Worm (Caenorhabditis elegans) whole organism, L3 larva: ENCODE measurements around the gene C25E10.8.

ENCODE experiments used
- R02D3.7 ChIP-seq: fragments of 150-350 bp; optimal IDR thresholded peaks from 2 replicates; lab custom pipeline; 2014; ENCODE audit warnings: missing biosample characterization, missing genetic modification characterization
- ZK546.5 ChIP-seq: sonication (generic microtip); optimal IDR thresholded peaks from 2 replicates; lab custom pipeline; 2017; ENCODE audit warnings: missing biosample characterization, missing genetic modification characterization
- aly-2 ChIP-seq: fragments of 150-350 bp; optimal IDR thresholded peaks from 2 replicates; lab custom pipeline; 2014; ENCODE audit warnings: missing biosample characterization, missing genetic modification characterization
- ceh-16 ChIP-seq: sonication (generic microtip); optimal IDR thresholded peaks from 2 replicates; lab custom pipeline; 2017; ENCODE audit warnings: missing biosample characterization, missing genetic modification characterization
- ceh-28 ChIP-seq: fragments of 150-350 bp; optimal IDR thresholded peaks from 2 replicates; lab custom pipeline; 2014; ENCODE audit warnings: missing biosample characterization, missing genetic modification reagents, missing genetic modification characterization
- ceh-82 ChIP-seq: fragments of 150-350 bp; optimal IDR thresholded peaks from 2 replicates; lab custom pipeline; 2014; ENCODE audit warnings: missing biosample characterization, missing genetic modification characterization
- ceh-9 ChIP-seq: sonication (generic microtip); optimal IDR thresholded peaks from 2 replicates; lab custom pipeline; 2018; ENCODE audit warnings: missing biosample characterization, missing genetic modification characterization
- daf-12 ChIP-seq: fragments of 150-350 bp; optimal IDR thresholded peaks from 2 replicates; lab custom pipeline; 2014; ENCODE audit warnings: missing biosample characterization, missing genetic modification reagents, missing genetic modification characterization
- egl-27 ChIP-seq: sonication (generic microtip); optimal IDR thresholded peaks from 4 replicates; lab custom pipeline; 2017; ENCODE audit warnings: missing biosample characterization, missing genetic modification reagents, missing genetic modification characterization
- egl-5 ChIP-seq: fragments of 150-350 bp; optimal IDR thresholded peaks from 2 replicates; lab custom pipeline; 2017; ENCODE audit warnings: missing biosample characterization, missing genetic modification reagents, missing genetic modification characterization, inconsistent platforms
- elt-2 ChIP-seq: sonication (generic microtip); optimal IDR thresholded peaks from 2 replicates; lab custom pipeline; 2016; ENCODE audit warnings: missing genetic modification reagents, mild to moderate bottlenecking, missing genetic modification characterization, missing compliant biosample characterization
- eor-1 ChIP-seq, 2 experiments: fragments of 150-350 bp; optimal IDR thresholded peaks; 2 replicates each; lab custom pipeline; 2014 to 2018; ENCODE audit warnings: missing biosample characterization in 2 of 2, missing genetic modification characterization in 2 of 2
- fkh-2 ChIP-seq: fragments of 150-350 bp; optimal IDR thresholded peaks from 2 replicates; lab custom pipeline; 2014; ENCODE audit warnings: missing biosample characterization, missing genetic modification reagents, missing genetic modification characterization
- hmg-11 ChIP-seq: sonication (generic microtip); optimal IDR thresholded peaks from 2 replicates; lab custom pipeline; 2016; ENCODE audit warnings: missing genetic modification characterization, missing compliant biosample characterization
- jun-1 ChIP-seq: fragments of 150-350 bp; optimal IDR thresholded peaks from 2 replicates; lab custom pipeline; 2014; ENCODE audit warnings: missing biosample characterization, missing genetic modification reagents, missing genetic modification characterization
- lin-15B ChIP-seq: fragments of 150-350 bp; optimal IDR thresholded peaks from 2 replicates; lab custom pipeline; 2014; ENCODE audit warnings: missing biosample characterization, missing genetic modification characterization
- lin-39 ChIP-seq: fragments of 150-350 bp; optimal IDR thresholded peaks from 2 replicates; lab custom pipeline; 2018; ENCODE audit warnings: missing biosample characterization, missing genetic modification reagents, missing genetic modification characterization
- lsy-12 ChIP-seq: sonication (generic microtip); optimal IDR thresholded peaks from 2 replicates; lab custom pipeline; 2016; ENCODE audit warnings: mild to moderate bottlenecking, missing genetic modification characterization, missing compliant biosample characterization
- mdl-1 ChIP-seq: fragments of 150-350 bp; optimal IDR thresholded peaks from 2 replicates; lab custom pipeline; 2014; ENCODE audit warnings: missing biosample characterization, missing genetic modification characterization
- mml-1 ChIP-seq: fragments of 150-350 bp; sonication (generic microtip); optimal IDR thresholded peaks from 3 replicates; lab custom pipeline; 2014; ENCODE audit warnings: missing biosample characterization, missing genetic modification characterization
- nhr-12 ChIP-seq: fragments of 150-350 bp; optimal IDR thresholded peaks from 2 replicates; lab custom pipeline; 2014; ENCODE audit warnings: missing biosample characterization, missing genetic modification characterization
- nhr-23 ChIP-seq: fragments of 150-350 bp; optimal IDR thresholded peaks from 2 replicates; lab custom pipeline; 2014; ENCODE audit warnings: missing biosample characterization, missing genetic modification reagents, missing genetic modification characterization
- nhr-237 ChIP-seq: fragments of 150-350 bp; optimal IDR thresholded peaks from 2 replicates; lab custom pipeline; 2014; ENCODE audit warnings: missing biosample characterization, missing genetic modification characterization
- nhr-25 ChIP-seq: sonication (generic microtip); optimal IDR thresholded peaks from 2 replicates; lab custom pipeline; 2017; ENCODE audit warnings: missing biosample characterization, missing genetic modification characterization
- nhr-43 ChIP-seq: sonication (generic microtip); optimal IDR thresholded peaks from 2 replicates; lab custom pipeline; 2016; ENCODE audit warnings: mild to moderate bottlenecking, missing genetic modification characterization, missing compliant biosample characterization; ENCODE audit not compliant: poor library complexity, severe bottlenecking
- nhr-67 ChIP-seq: fragments of 150-350 bp; optimal IDR thresholded peaks from 2 replicates; lab custom pipeline; 2014; ENCODE audit warnings: missing biosample characterization, missing genetic modification characterization
- nhr-76 ChIP-seq: fragments of 150-350 bp; sonication (generic microtip); optimal IDR thresholded peaks from 5 replicates; lab custom pipeline; 2014; ENCODE audit warnings: missing biosample characterization, missing genetic modification characterization
- nhr-77 ChIP-seq: fragments of 150-350 bp; optimal IDR thresholded peaks from 2 replicates; lab custom pipeline; 2014; ENCODE audit warnings: missing biosample characterization, missing genetic modification characterization
- pha-4 ChIP-seq: fragments of 150-350 bp; optimal IDR thresholded peaks from 2 replicates; lab custom pipeline; 2014; ENCODE audit warnings: missing biosample characterization, missing genetic modification reagents, missing genetic modification characterization
- sea-2 ChIP-seq: fragments of 150-350 bp; sonication (generic microtip); optimal IDR thresholded peaks from 4 replicates; lab custom pipeline; 2014; ENCODE audit warnings: missing biosample characterization, missing genetic modification reagents, missing genetic modification characterization
- skn-1 ChIP-seq: fragments of 150-350 bp; optimal IDR thresholded peaks from 2 replicates; lab custom pipeline; 2014; ENCODE audit warnings: missing biosample characterization, missing genetic modification characterization
- unc-62 ChIP-seq: fragments of 150-350 bp; sonication (generic microtip); optimal IDR thresholded peaks from 4 replicates; lab custom pipeline; 2014; ENCODE audit warnings: missing biosample characterization, missing genetic modification reagents, missing genetic modification characterization
- zag-1 ChIP-seq: fragments of 150-350 bp; optimal IDR thresholded peaks from 2 replicates; lab custom pipeline; 2014; ENCODE audit warnings: missing biosample characterization, missing genetic modification characterization
- ztf-11 ChIP-seq: fragments of 150-350 bp; optimal IDR thresholded peaks from 2 replicates; lab custom pipeline; 2014; ENCODE audit warnings: missing biosample characterization, missing genetic modification characterization
- ztf-4 ChIP-seq: fragments of 150-350 bp; optimal IDR thresholded peaks from 2 replicates; lab custom pipeline; 2014; ENCODE audit warnings: missing biosample characterization, missing genetic modification characterization

C25E10.8 gene

ce11 chrV:9033267-9033666 is 20.6 kb downstream of the C25E10.8 start, which contains the start of gene C25E10.4:
C25E10.4 (plus strand) TSS chrV:9033567.
- TF ChIP-seq eor-1 (tag; optimal IDR thresholded peaks at IDR 0.05; lab: Kevin White, UChicago) (no peak), aly-2 (tag; lab: Kevin White, UChicago) (no peak), ceh-28 (tag; lab: Kevin White, UChicago) (no peak), elt-2 (tag; lab: Kevin White, UChicago) (no peak), sea-2 (GFP tag; lab: Kevin White, UChicago) (no peak), egl-5 (no peak), ztf-11 (no peak), R02D3.7 (no peak), jun-1 (tag; lab: Kevin White, UChicago) (no peak), nhr-12 (tag; lab: Kevin White, UChicago) (no peak), lin-15B (tag; lab: Kevin White, UChicago) (no peak), ZK546.5 (no peak), nhr-43 (tag; lab: Kevin White, UChicago) (no peak)

DNA sequence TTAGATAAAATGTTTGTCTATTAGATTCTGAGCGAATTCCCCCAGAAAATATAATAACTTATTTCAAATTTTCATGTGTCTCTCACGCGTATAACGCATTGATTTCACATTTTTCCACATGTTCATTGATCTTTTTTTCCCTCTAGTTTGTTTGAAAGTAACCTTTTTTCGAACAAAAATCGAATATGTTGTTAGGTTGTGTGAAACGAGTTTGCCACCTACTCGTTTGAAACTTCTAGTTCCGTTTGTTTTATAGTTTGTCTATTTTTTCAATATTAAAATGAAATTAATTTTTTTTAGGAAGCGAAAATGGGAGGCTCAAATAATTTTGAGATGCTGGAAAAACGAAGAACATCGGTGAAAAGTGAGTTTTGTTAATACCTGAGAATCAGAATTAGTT is 23.6 kb downstream of the C25E10.8 start, which contains the start of gene C25E10.5:
TSS of gene C25E10.5 (plus strand) at position 301 of the 400 bp plus-strand sequence.
- no peak for TF ChIP-seq nhr-43 (tag; lab: Kevin White, UChicago)
- no peak for TF ChIP-seq egl-27 (tag; lab: Kevin White, UChicago)
- no peak for TF ChIP-seq nhr-237 (tag; lab: Kevin White, UChicago)
- no peak for TF ChIP-seq nhr-77 (tag; lab: Kevin White, UChicago)
- no peak for TF ChIP-seq mdl-1 (tag; lab: Kevin White, UChicago)
- TF ChIP-seq nhr-67 (tag; lab: Kevin White, UChicago) = no peak
- TF ChIP-seq ztf-4 (tag; lab: Kevin White, UChicago) = no peak
- TF ChIP-seq skn-1 (tag; lab: Kevin White, UChicago) = no peak

- no peak for TF ChIP-seq ceh-9 (tag; lab: Kevin White, UChicago)
Measured at ce11 chrV:9024713-9025112, 29.2 kb downstream of the C25E10.8 start, which contains the start of gene bus-1. bus-1 (minus strand) TSS chrV:9024813.

DNA sequence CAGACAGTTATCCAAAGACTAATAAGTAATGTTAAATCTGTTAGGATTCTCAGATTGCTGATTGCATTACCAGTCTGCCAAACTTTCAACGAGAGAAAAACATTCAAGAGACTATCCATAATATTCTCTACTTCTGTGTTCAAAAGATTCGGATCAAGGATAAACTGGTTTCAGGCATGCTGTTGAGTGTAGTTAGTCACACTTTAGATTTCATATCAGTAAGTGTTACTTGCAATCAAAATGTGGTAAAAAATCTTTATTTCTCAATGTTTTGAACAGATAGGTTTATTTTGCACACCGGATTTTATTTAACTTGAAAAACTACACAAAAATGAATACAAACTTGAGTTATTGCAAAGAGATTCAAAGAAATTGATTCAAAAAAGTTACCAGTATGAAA is 31.8 kb downstream of the C25E10.8 start, which contains the start of gene oac-41:
TSS of gene oac-41 (minus strand) at position 101 of the 400 bp plus-strand sequence.
- TF ChIP-seq nhr-67 (tag; lab: Kevin White, UChicago) (no peak), aly-2 (tag; lab: Kevin White, UChicago) (no peak), eor-1 (tag; optimal IDR thresholded peaks at IDR 0.05; lab: Kevin White, UChicago) (no peak), lin-39 (tag; lab: Kevin White, UChicago) (no peak), zag-1 (tag; lab: Kevin White, UChicago) (no peak), nhr-23 (tag; lab: Kevin White, UChicago) (no peak), ceh-9 (tag; lab: Kevin White, UChicago) (no peak), ceh-16 (tag; lab: Kevin White, UChicago) (no peak), ceh-28 (tag; lab: Kevin White, UChicago) (no peak), lsy-12 (tag; lab: Kevin White, UChicago) (no peak), fkh-2 (no peak), hmg-11 (tag; lab: Kevin White, UChicago) (no peak), nhr-76 (tag; lab: Kevin White, UChicago) (no peak)

DNA sequence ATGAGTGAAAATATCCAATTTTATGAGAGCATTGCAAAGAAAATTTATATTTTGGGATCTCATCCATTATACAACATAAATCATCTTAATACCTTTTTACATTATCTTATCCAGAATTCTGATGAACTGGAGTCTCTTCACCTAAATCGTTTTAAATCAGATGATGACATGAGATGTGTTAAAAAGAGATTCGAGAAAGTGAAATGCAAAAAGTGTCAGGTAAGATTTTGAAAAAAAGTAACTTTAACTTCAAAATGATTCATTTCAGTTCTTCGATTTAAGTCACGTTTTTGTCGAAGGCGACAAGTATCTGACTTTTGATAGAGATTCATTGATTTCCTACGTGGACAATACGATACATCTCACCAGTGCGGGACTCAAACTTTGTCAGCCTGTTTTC is 35.0 kb downstream of the C25E10.8 start:
- no peak for TF ChIP-seq mml-1
- TF ChIP-seq unc-62 (GFP tag; lab: Kevin White, UChicago) = no peak
- TF ChIP-seq daf-12 (tag; lab: Kevin White, UChicago) = no peak
- no peak for TF ChIP-seq ceh-82 (tag; lab: Kevin White, UChicago)
- no peak for TF ChIP-seq nhr-237 (tag; lab: Kevin White, UChicago)
- no peak for TF ChIP-seq nhr-25 (tag; lab: Kevin White, UChicago)
- no peak for TF ChIP-seq sea-2 (GFP tag; lab: Kevin White, UChicago)
- no peak for TF ChIP-seq lsy-12 (tag; lab: Kevin White, UChicago)
- TF ChIP-seq nhr-67 (tag; lab: Kevin White, UChicago) = no peak
- TF ChIP-seq lin-39 (tag; lab: Kevin White, UChicago) = no peak
- no peak for TF ChIP-seq R02D3.7
- no peak for TF ChIP-seq pha-4 (tag; lab: Kevin White, UChicago)
- TF ChIP-seq, all 47 proteins: peak for 0
